Worm (Caenorhabditis elegans): ENCODE data around the gene sru-42.

The sru-42 gene

DNA sequence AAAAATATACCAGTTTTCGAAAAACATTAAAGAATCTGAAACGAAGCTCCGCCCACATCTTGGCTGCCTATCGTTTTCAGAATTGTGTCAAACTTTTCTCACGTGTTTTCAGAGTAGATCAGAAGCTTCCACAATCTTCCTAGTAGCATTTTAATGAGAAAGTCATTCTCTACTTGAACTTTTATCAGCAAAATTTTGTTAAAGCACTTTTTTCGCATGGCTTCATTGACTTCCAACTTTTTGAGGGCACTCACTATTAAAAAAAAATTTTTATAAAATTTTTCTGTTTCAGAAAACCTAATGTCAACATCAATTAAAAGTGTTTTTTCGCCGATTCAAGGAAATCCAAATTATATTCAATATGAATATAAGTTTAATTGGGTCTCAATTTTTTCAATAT is at the start of gene sru-42:
Gene sru-42 (plus strand): TSS at position 301 of the 400 bp plus-strand sequence.
- TF ChIP-seq ttx-3 (tag; optimal IDR thresholded peaks at IDR 0.05), result no peak
- TF ChIP-seq lin-11 (tag; optimal IDR thresholded peaks at IDR 0.05), result no peak
- TF ChIP-seq nfya-1 (tag; optimal IDR thresholded peaks at IDR 0.05), result no peak
- TF ChIP-seq unc-86 (tag; optimal IDR thresholded peaks at IDR 0.05), result no peak
- TF ChIP-seq fax-1 (tag; optimal IDR thresholded peaks at IDR 0.05), result no peak
- no peak for TF ChIP-seq elt-4 (tag; optimal IDR thresholded peaks at IDR 0.05)
- TF ChIP-seq ceh-22 (tag; optimal IDR thresholded peaks at IDR 0.05), result no peak
- TF ChIP-seq ref-2 (tag; optimal IDR thresholded peaks at IDR 0.05), result no peak
- no peak for TF ChIP-seq hlh-30 (tag; optimal IDR thresholded peaks at IDR 0.05; ENCODE audit: insufficient read depth)
- TF ChIP-seq dmd-4 (tag; optimal IDR thresholded peaks at IDR 0.05; ENCODE audit: borderline replicate concordance), result no peak
- no peak for TF ChIP-seq pat-9 (tag; optimal IDR thresholded peaks at IDR 0.05)
- no peak for TF ChIP-seq K02D7.2 (tag; optimal IDR thresholded peaks at IDR 0.05)
- TF ChIP-seq zip-5 (tag; optimal IDR thresholded peaks at IDR 0.05), result no peak
- no peak for TF ChIP-seq rnt-1 (tag; optimal IDR thresholded peaks at IDR 0.05)
- no peak for TF ChIP-seq pros-1 (tag; optimal IDR thresholded peaks at IDR 0.05)
- no peak for TF ChIP-seq pag-3 (tag; optimal IDR thresholded peaks at IDR 0.05; ENCODE audit: borderline replicate concordance)

DNA sequence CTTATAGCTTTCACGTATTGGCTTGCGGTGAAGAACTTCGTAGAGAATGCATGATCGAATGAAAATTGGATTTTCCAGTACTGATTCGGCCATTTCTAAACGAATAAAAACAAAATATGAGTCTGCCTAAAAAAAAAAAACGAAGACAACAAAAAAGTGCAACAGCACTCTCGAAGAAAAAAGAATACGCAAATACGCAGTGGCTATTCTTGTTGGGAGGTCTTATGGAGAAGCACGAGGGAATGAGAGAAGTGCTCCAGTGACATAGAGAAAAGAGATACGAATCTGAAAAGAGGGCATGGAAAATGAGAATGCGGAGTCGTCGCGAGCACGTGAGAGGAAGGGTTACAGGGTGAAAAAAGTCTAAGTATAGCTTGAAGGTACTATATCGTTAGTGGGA is 48.0 kb upstream of the sru-42 start, which contains the start of gene fbxa-152:
Gene fbxa-152 (minus strand): TSS at position 101 of the 400 bp plus-strand sequence.
- TF ChIP-seq ceh-19 (GFP tag; optimal IDR thresholded peaks at IDR 0.05) (no peak), ceh-6 (GFP tag; optimal IDR thresholded peaks at IDR 0.05) (no peak), rnt-1 (tag; optimal IDR thresholded peaks at IDR 0.05) (no peak), pax-1 (tag; optimal IDR thresholded peaks at IDR 0.05) (no peak), dmd-4 (tag; optimal IDR thresholded peaks at IDR 0.05; ENCODE audit: borderline replicate concordance) (no peak), eyg-1 (tag; optimal IDR thresholded peaks at IDR 0.05) (no peak), C38D4.7 (GFP tag; optimal IDR thresholded peaks at IDR 0.05) (no peak), ceh-48 (tag; optimal IDR thresholded peaks at IDR 0.05) (no peak), ceh-2 (tag; optimal IDR thresholded peaks at IDR 0.05) (no peak), lim-6 (tag; optimal IDR thresholded peaks at IDR 0.05) (no peak), zip-5 (tag; optimal IDR thresholded peaks at IDR 0.05) (no peak), fkh-10 (GFP tag; optimal IDR thresholded peaks at IDR 0.05) (no peak), dve-1 (tag; optimal IDR thresholded peaks at IDR 0.05) (no peak), ceh-45 (GFP tag; IDR thresholded peaks at IDR 0.05) (no peak), ref-2 (tag; optimal IDR thresholded peaks at IDR 0.05) (no peak), unc-3 (GFP tag; conservative IDR thresholded peaks at IDR 0.05) (no peak), unc-3 (tag; optimal IDR thresholded peaks at IDR 0.05) (no peak), Y22D7AL.16 (tag; optimal IDR thresholded peaks at IDR 0.05) (no peak)

ce11 chrV:15605045-15605444 is 45.2 kb upstream of the sru-42 start, which contains the start of gene fbxa-154:
Gene fbxa-154 (minus strand): TSS chrV:15605145.
- TF ChIP-seq ceh-22 (tag; optimal IDR thresholded peaks at IDR 0.05), result no peak
- no peak for TF ChIP-seq tbx-2 (tag; optimal IDR thresholded peaks at IDR 0.05)

DNA sequence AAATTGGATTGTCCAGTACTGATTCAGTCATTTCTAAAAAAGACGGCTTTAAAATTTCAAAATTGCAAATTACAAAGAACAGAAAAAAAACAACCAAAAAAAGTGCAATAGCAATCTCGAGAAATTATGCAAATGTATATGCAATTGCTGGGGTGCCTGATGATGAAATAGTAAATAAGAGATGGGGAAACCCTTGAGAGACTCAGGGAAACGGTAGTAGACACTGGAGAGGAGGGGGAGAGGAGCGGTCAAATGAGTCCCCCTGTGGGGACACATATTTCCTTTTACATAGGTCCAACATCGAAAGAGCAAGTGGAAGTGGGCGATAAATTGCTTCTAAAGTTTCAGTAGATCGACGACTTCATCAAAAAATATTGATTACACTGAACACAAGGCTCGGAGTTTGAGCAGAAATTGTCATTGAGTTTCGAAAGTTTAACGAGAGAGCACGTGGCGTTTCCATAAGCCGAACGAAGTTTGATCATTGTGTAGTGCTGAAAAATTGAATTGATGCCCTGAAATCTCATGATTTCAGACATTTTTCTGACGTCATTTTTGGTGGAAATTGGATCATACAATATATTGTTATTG is 39.8 kb upstream of the sru-42 start, which contains the start of the genes fbxa-153 and str-12:
Gene fbxa-153 (minus strand): TSS at position 35 of the 591 bp plus-strand sequence.
Gene str-12 (plus strand): TSS at position 541 of the 591 bp plus-strand sequence.
- no peak for TF ChIP-seq pax-1 (tag; optimal IDR thresholded peaks at IDR 0.05)
- TF ChIP-seq pha-2 (tag; optimal IDR thresholded peaks at IDR 0.05), result peak; percentile 23
- TF ChIP-seq lim-6 (tag; optimal IDR thresholded peaks at IDR 0.05), result peak; percentile 11
- peak; percentile 24 for TF ChIP-seq nfya-1 (tag; optimal IDR thresholded peaks at IDR 0.05)
- TF ChIP-seq ceh-2 (tag; optimal IDR thresholded peaks at IDR 0.05), result no peak
- TF ChIP-seq ceh-18 (tag; optimal IDR thresholded peaks at IDR 0.05), result peak; percentile 5
- TF ChIP-seq ceh-31 (tag; optimal IDR thresholded peaks at IDR 0.05), result peak; percentile 76
- TF ChIP-seq ceh-14 (tag; optimal IDR thresholded peaks at IDR 0.05), result peak; percentile 74
- TF ChIP-seq unc-42 (tag; optimal IDR thresholded peaks at IDR 0.05), result peak; percentile 77
- no peak for TF ChIP-seq ceh-22 (tag; optimal IDR thresholded peaks at IDR 0.05)
- peak; percentile 73 for TF ChIP-seq ceh-34 (tag; optimal IDR thresholded peaks at IDR 0.05)
- TF ChIP-seq ref-2 (tag; optimal IDR thresholded peaks at IDR 0.05), result peak; percentile 56
- TF ChIP-seq unc-55 (GFP tag; optimal IDR thresholded peaks at IDR 0.05), result peak; percentile 19
- TF ChIP-seq tbx-2 (tag; optimal IDR thresholded peaks at IDR 0.05), result peak; percentile 51
- no peak for TF ChIP-seq lin-11 (tag; optimal IDR thresholded peaks at IDR 0.05)

Measured in whole organism, late embryonic.